Worm (Caenorhabditis elegans) whole organism, L1 larva: ENCODE measurements around the gene C53B7.6.

Experiments used
- egl-27 ChIP-seq, 2 experiments: fragments of 150-350 bp in 1 of 2; sonication (generic microtip); optimal IDR thresholded peaks; 3 replicates each; lab custom pipeline; 2017 to 2018; ENCODE audit warnings: missing biosample characterization in 2 of 2, missing genetic modification characterization in 2 of 2, missing genetic modification reagents in 2 of 2
- nhr-11 ChIP-seq: fragments of 150-350 bp; optimal IDR thresholded peaks from 2 replicates; lab custom pipeline; 2014; ENCODE audit warnings: missing biosample characterization, missing genetic modification characterization
- zip-4 ChIP-seq: fragments of 200-800 bp; sonication (Bioruptor generic); optimal IDR thresholded peaks from 2 replicates; lab custom pipeline; 2018; ENCODE audit warnings: mild to moderate bottlenecking, missing genetic modification characterization, moderate library complexity, missing compliant biosample characterization

DNA sequence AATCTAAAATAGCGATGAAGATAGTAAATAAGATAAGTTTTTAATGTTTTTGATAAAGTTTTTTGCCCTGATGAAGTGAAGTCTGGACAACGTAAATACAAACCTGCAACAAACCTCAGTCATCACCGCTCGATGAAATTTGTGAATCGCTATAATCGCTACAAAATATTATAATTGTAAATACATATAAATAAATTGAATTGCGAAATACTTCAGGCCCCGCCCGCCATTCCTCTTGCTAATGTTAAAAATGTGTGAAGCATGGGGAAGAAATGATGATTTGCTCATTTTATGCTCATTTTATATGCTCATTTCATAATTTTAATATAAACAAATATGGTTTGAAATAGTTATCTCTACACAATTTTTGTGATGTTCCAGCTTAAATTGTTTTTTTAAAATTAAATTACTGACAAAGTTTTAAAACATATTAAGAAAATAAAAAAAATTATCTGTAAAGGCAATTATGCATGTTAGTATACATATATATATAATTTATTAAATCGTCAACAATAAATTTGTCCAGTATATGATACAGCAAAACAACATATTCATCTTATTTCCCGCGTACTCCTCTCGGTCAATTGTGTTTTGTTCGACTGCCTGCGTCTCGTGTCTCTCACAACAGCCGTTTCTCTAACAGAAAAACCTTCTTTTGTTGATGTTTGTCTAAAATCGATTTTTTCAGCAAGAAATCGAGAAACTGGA lies 35.6 kb upstream of the C53B7.6 start, which contains the start of gene sid-5:
- TF ChIP-seq nhr-11 (tag; lab: Kevin White, UChicago): no peak
- TF ChIP-seq egl-27 (tag; optimal IDR thresholded peaks at IDR 0.05; lab: Kevin White, UChicago): no peak
- no peak for TF ChIP-seq zip-4 (GFP tag; lab: Kevin White, UChicago)
